Worm (Caenorhabditis elegans): ENCODE measurements around the gene col-175.

- TF ChIP-seq him-1 (tag; optimal IDR thresholded peaks at IDR 0.05), result no peak
- TF ChIP-seq W03F9.2 (tag; optimal IDR thresholded peaks at IDR 0.05), result no peak
- TF ChIP-seq dao-5 (tag; optimal IDR thresholded peaks at IDR 0.05), result no peak
Measured at ce11 chrX:9266512-9266911, 32.1 kb upstream of the col-175 start.
